Worm (Caenorhabditis elegans) whole organism, L1 larva: ENCODE results near the gene del-8.
A peak's percentile ranks its signal among the peaks of the same experiment; 100 is the strongest.

ENCODE experiments used
- C04F5.9 ChIP-seq: sonication (generic microtip); optimal IDR thresholded peaks from 2 replicates; lab custom pipeline; 2016; ENCODE audit warnings: missing genetic modification characterization, missing compliant biosample characterization
- C34B4.2 ChIP-seq: sonication (generic microtip); optimal IDR thresholded peaks from 2 replicates; lab custom pipeline; 2017; ENCODE audit warnings: mild to moderate bottlenecking, missing genetic modification characterization, missing compliant biosample characterization
- F16B12.6 ChIP-seq: fragments of 150-350 bp; optimal IDR thresholded peaks from 2 replicates; lab custom pipeline; 2014; ENCODE audit warnings: missing biosample characterization, missing genetic modification characterization
- Y116A8C.19 ChIP-seq: sonication (generic microtip); optimal IDR thresholded peaks from 2 replicates; lab custom pipeline; 2016; ENCODE audit warnings: missing compliant biosample characterization, missing genetic modification characterization, borderline replicate concordance
- alr-1 ChIP-seq: fragments of 200-800 bp; sonication (Bioruptor generic); optimal IDR thresholded peaks from 2 replicates; lab custom pipeline; 2018; ENCODE audit warnings: borderline replicate concordance, mild to moderate bottlenecking, missing genetic modification characterization, missing compliant biosample characterization
- aly-2 ChIP-seq: fragments of 150-350 bp; optimal IDR thresholded peaks from 2 replicates; lab custom pipeline; 2014; ENCODE audit warnings: missing biosample characterization, missing genetic modification characterization
- ama-1 ChIP-seq: fragments of 150-350 bp; optimal IDR thresholded peaks from 2 replicates; lab custom pipeline; 2014
- blmp-1 ChIP-seq: fragments of 150-350 bp; optimal IDR thresholded peaks from 2 replicates; lab custom pipeline; 2014; ENCODE audit warnings: missing biosample characterization, missing genetic modification characterization
- ceh-63 ChIP-seq: fragments of 200-800 bp; sonication (Bioruptor generic); optimal IDR thresholded peaks from 2 replicates; lab custom pipeline; 2018; ENCODE audit warnings: mild to moderate bottlenecking, missing genetic modification characterization, missing compliant biosample characterization
- ceh-88 ChIP-seq: fragments of 200-800 bp; sonication (Bioruptor generic); IDR thresholded peaks from 2 replicates; pipeline ENCODE4 v1.3.6; 2022; ENCODE audit warnings: missing genetic modification characterization, missing compliant biosample characterization
- ceh-90 ChIP-seq: sonication (generic microtip); optimal IDR thresholded peaks from 2 replicates; lab custom pipeline; 2016; ENCODE audit warnings: missing genetic modification characterization, missing compliant biosample characterization
- ces-1 ChIP-seq: fragments of 150-350 bp; optimal IDR thresholded peaks from 2 replicates; lab custom pipeline; 2014; ENCODE audit warnings: missing biosample characterization, missing genetic modification reagents, missing genetic modification characterization
- dpl-1 ChIP-seq, 3 experiments: fragments of 150-350 bp in 2 of 3; sonication (generic microtip) in 1 of 3; optimal IDR thresholded peaks; 2 replicates each; lab custom pipeline; 2014 to 2017; ENCODE audit warnings: missing biosample characterization in 3 of 3, missing genetic modification characterization in 3 of 3, missing genetic modification reagents in 3 of 3
- efl-1 ChIP-seq, 4 experiments: fragments of 150-350 bp; optimal IDR thresholded peaks in 3 of 4; peaks in 1 of 4; 1 replicate in 1 of 4; 2 replicates in 3 of 4; lab custom pipeline; 2014; ENCODE audit warnings: missing biosample characterization in 2 of 4, missing genetic modification characterization in 2 of 4, missing genetic modification reagents in 2 of 4
- egl-13 ChIP-seq: sonication (generic microtip); optimal IDR thresholded peaks from 2 replicates; lab custom pipeline; 2016; ENCODE audit warnings: missing genotype, missing genetic modification reagents, missing genetic modification characterization, missing compliant biosample characterization
- elt-2 ChIP-seq: sonication (generic microtip); optimal IDR thresholded peaks from 2 replicates; lab custom pipeline; 2016; ENCODE audit warnings: missing genetic modification characterization, mild to moderate bottlenecking, inconsistent platforms, missing compliant biosample characterization, missing genetic modification reagents
- elt-3 ChIP-seq, 6 experiments: fragments of 150-350 bp in 1 of 6; sonication (generic microtip); optimal IDR thresholded peaks; 2 replicates each; lab custom pipeline; 2017 to 2018; ENCODE audit warnings: missing biosample characterization in 6 of 6, missing genetic modification characterization in 6 of 6, inconsistent platforms in 1 of 6
- fkh-4 ChIP-seq: sonication (generic microtip); optimal IDR thresholded peaks from 2 replicates; lab custom pipeline; 2016; ENCODE audit warnings: missing compliant biosample characterization, missing genetic modification characterization, borderline replicate concordance
- fos-1 ChIP-seq: fragments of 150-350 bp; optimal IDR thresholded peaks from 2 replicates; lab custom pipeline; 2014; ENCODE audit warnings: missing biosample characterization, missing genetic modification characterization
- hlh-17 ChIP-seq: fragments of 200-800 bp; sonication (Bioruptor generic); optimal IDR thresholded peaks from 2 replicates; lab custom pipeline; 2018; ENCODE audit warnings: missing genetic modification characterization, mild to moderate bottlenecking, missing compliant biosample characterization, moderate library complexity, borderline replicate concordance
- hlh-4 ChIP-seq: sonication (generic microtip); optimal IDR thresholded peaks from 2 replicates; lab custom pipeline; 2016; ENCODE audit warnings: mild to moderate bottlenecking, missing genetic modification characterization, missing compliant biosample characterization
- irx-1 ChIP-seq: sonication (generic microtip); optimal IDR thresholded peaks from 2 replicates; lab custom pipeline; 2016; ENCODE audit warnings: missing genetic modification characterization, missing compliant biosample characterization
- isw-1 ChIP-seq: fragments of 200-800 bp; sonication (Bioruptor generic); IDR thresholded peaks from 2 replicates; pipeline ENCODE4 v1.3.6; 2022; ENCODE audit warnings: missing genetic modification characterization, missing compliant biosample characterization
- jun-1 ChIP-seq: fragments of 150-350 bp; optimal IDR thresholded peaks from 2 replicates; lab custom pipeline; 2014; ENCODE audit warnings: missing biosample characterization, missing genetic modification reagents, missing genetic modification characterization
- lin-15B ChIP-seq: fragments of 150-350 bp; sonication (generic microtip); optimal IDR thresholded peaks from 3 replicates; lab custom pipeline; 2014; ENCODE audit warnings: missing biosample characterization, missing genetic modification characterization
- lin-35 ChIP-seq, 2 experiments: fragments of 150-350 bp; optimal IDR thresholded peaks; 2 replicates each; lab custom pipeline; 2014; ENCODE audit warnings: missing biosample characterization in 2 of 2, missing genetic modification characterization in 2 of 2, missing genetic modification reagents in 2 of 2
- lir-3 ChIP-seq: sonication (generic microtip); optimal IDR thresholded peaks from 2 replicates; lab custom pipeline; 2016; ENCODE audit warnings: mild to moderate bottlenecking, missing genetic modification characterization, moderate library complexity, missing compliant biosample characterization; ENCODE audit not compliant: poor library complexity
- mef-2 ChIP-seq: fragments of 150-350 bp; optimal IDR thresholded peaks from 2 replicates; lab custom pipeline; 2014; ENCODE audit warnings: missing biosample characterization, missing genetic modification characterization
- mep-1 ChIP-seq: fragments of 150-350 bp; optimal IDR thresholded peaks from 2 replicates; lab custom pipeline; 2014; ENCODE audit warnings: missing biosample characterization, missing genetic modification characterization
- nhr-11 ChIP-seq: fragments of 150-350 bp; optimal IDR thresholded peaks from 2 replicates; lab custom pipeline; 2014; ENCODE audit warnings: missing biosample characterization, missing genetic modification characterization
- nhr-20 ChIP-seq: sonication (generic microtip); optimal IDR thresholded peaks from 2 replicates; lab custom pipeline; 2016; ENCODE audit warnings: mild to moderate bottlenecking, missing genetic modification characterization, missing compliant biosample characterization
- nhr-237 ChIP-seq: fragments of 150-350 bp; optimal IDR thresholded peaks from 2 replicates; lab custom pipeline; 2014; ENCODE audit warnings: missing biosample characterization, missing genetic modification characterization
- nhr-28 ChIP-seq: fragments of 150-350 bp; optimal IDR thresholded peaks from 2 replicates; lab custom pipeline; 2014; ENCODE audit warnings: missing biosample characterization, missing genetic modification characterization
- nhr-71 ChIP-seq: sonication (generic microtip); optimal IDR thresholded peaks from 2 replicates; lab custom pipeline; 2016; ENCODE audit warnings: mild to moderate bottlenecking, missing genetic modification characterization, moderate library complexity, missing compliant biosample characterization
- nhr-77 ChIP-seq: fragments of 150-350 bp; optimal IDR thresholded peaks from 2 replicates; lab custom pipeline; 2014; ENCODE audit warnings: missing biosample characterization, missing genetic modification characterization
- nhr-90 ChIP-seq: sonication (generic microtip); optimal IDR thresholded peaks from 2 replicates; lab custom pipeline; 2016; ENCODE audit warnings: mild to moderate bottlenecking, missing genetic modification characterization, missing compliant biosample characterization; ENCODE audit not compliant: poor library complexity
- pag-3 ChIP-seq: sonication (generic microtip); optimal IDR thresholded peaks from 2 replicates; lab custom pipeline; 2017; ENCODE audit warnings: missing genetic modification characterization, mild to moderate bottlenecking, missing compliant biosample characterization, antibody characterized with exemption, borderline replicate concordance; ENCODE audit not compliant: insufficient read depth
- pax-3 ChIP-seq: fragments of 200-800 bp; sonication (Bioruptor generic); optimal IDR thresholded peaks from 2 replicates; lab custom pipeline; 2018; ENCODE audit warnings: mild to moderate bottlenecking, missing genetic modification characterization, moderate library complexity, missing compliant biosample characterization
- pqm-1 ChIP-seq: sonication (generic microtip); optimal IDR thresholded peaks from 3 replicates; lab custom pipeline; 2017; ENCODE audit warnings: missing biosample characterization, missing genetic modification characterization
- sox-4 ChIP-seq: sonication (generic microtip); optimal IDR thresholded peaks from 2 replicates; lab custom pipeline; 2016; ENCODE audit warnings: missing genetic modification characterization, missing compliant biosample characterization
- sptf-1 ChIP-seq: fragments of 150-350 bp; optimal IDR thresholded peaks from 2 replicates; lab custom pipeline; 2014; ENCODE audit warnings: missing biosample characterization, missing genetic modification characterization
- sup-37 ChIP-seq: fragments of 200-800 bp; sonication (Bioruptor generic); optimal IDR thresholded peaks from 2 replicates; lab custom pipeline; 2018; ENCODE audit warnings: mild to moderate bottlenecking, missing genetic modification characterization, missing compliant biosample characterization
- tbx-2 ChIP-seq: sonication (generic microtip); optimal IDR thresholded peaks from 2 replicates; lab custom pipeline; 2016; ENCODE audit warnings: missing genetic modification characterization, missing compliant biosample characterization
- tlp-1 ChIP-seq: fragments of 150-350 bp; optimal IDR thresholded peaks from 2 replicates; lab custom pipeline; 2014; ENCODE audit warnings: missing biosample characterization, missing genetic modification characterization
- unc-130 ChIP-seq: fragments of 150-350 bp; optimal IDR thresholded peaks from 2 replicates; lab custom pipeline; 2017; ENCODE audit warnings: missing biosample characterization, missing genetic modification characterization, inconsistent platforms
- unc-30 ChIP-seq: sonication (generic microtip); optimal IDR thresholded peaks from 2 replicates; lab custom pipeline; 2017; ENCODE audit warnings: missing biosample characterization, missing genetic modification characterization
- unc-86 ChIP-seq: sonication (generic microtip); optimal IDR thresholded peaks from 2 replicates; lab custom pipeline; 2016; ENCODE audit warnings: missing genetic modification characterization, missing compliant biosample characterization
- unc-98 ChIP-seq: fragments of 200-800 bp; sonication (Bioruptor generic); IDR thresholded peaks from 2 replicates; pipeline ENCODE4 v1.3.6; 2022; ENCODE audit warnings: missing genetic modification characterization, missing compliant biosample characterization
- vab-15 ChIP-seq: sonication (generic microtip); optimal IDR thresholded peaks from 2 replicates; lab custom pipeline; 2017; ENCODE audit warnings: missing genotype, mild to moderate bottlenecking, missing genetic modification characterization, missing compliant biosample characterization
- xbp-1 ChIP-seq: sonication (generic microtip); optimal IDR thresholded peaks from 2 replicates; lab custom pipeline; 2016; ENCODE audit warnings: missing genetic modification characterization, missing compliant biosample characterization
- zag-1 ChIP-seq: fragments of 150-350 bp; optimal IDR thresholded peaks from 2 replicates; lab custom pipeline; 2014; ENCODE audit warnings: missing biosample characterization, missing genetic modification characterization
- ztf-11 ChIP-seq, 2 experiments: sonication (generic microtip); optimal IDR thresholded peaks; 2 replicates each; lab custom pipeline; 2016 to 2017; ENCODE audit warnings: missing genetic modification characterization in 2 of 2, missing biosample characterization in 1 of 2, missing compliant biosample characterization in 1 of 2
- ztf-4 ChIP-seq: fragments of 150-350 bp; optimal IDR thresholded peaks from 2 replicates; lab custom pipeline; 2014; ENCODE audit warnings: missing biosample characterization, missing genetic modification characterization

The del-8 gene

ce11 chrX:9551112-9551511 is 38.1 kb upstream of the del-8 start (continued):
- TF ChIP-seq ces-1 (GFP tag; lab: Kevin White, UChicago): no peak
- TF ChIP-seq unc-86 (tag; lab: Kevin White, UChicago): no peak
- peak; percentile 21 for TF ChIP-seq xbp-1 (tag; lab: Kevin White, UChicago)
- TF ChIP-seq blmp-1 (tag; lab: Kevin White, UChicago): peak; percentile 70
- TF ChIP-seq lin-15B: no peak
- peak; percentile 18 for TF ChIP-seq ztf-4
- no peak for TF ChIP-seq lin-35 (GFP tag; optimal IDR thresholded peaks at IDR 0.05; lab: Kevin White, UChicago)
- no peak for TF ChIP-seq unc-98 (GFP tag; lab: Robert Waterston, UW)
- no peak for TF ChIP-seq pax-3 (tag; lab: Kevin White, UChicago)
- TF ChIP-seq alr-1 (tag; lab: Kevin White, UChicago): no peak
- no peak for TF ChIP-seq ama-1 (lab: Kevin White, UChicago)
- TF ChIP-seq elt-2 (tag; lab: Kevin White, UChicago): no peak
- no peak for TF ChIP-seq pqm-1
- no peak for TF ChIP-seq ceh-90
- TF ChIP-seq vab-15 (tag; lab: Kevin White, UChicago): no peak
- TF ChIP-seq isw-1 (GFP tag; lab: Robert Waterston, UW): no peak
- no peak for TF ChIP-seq fkh-4
- TF ChIP-seq hlh-17 (GFP tag; lab: Kevin White, UChicago): no peak
- TF ChIP-seq unc-130 (tag; lab: Kevin White, UChicago): no peak
- TF ChIP-seq nhr-71: peak; percentile 66
- TF ChIP-seq sox-4 (tag; lab: Kevin White, UChicago): no peak
- TF ChIP-seq pag-3: no peak
- TF ChIP-seq irx-1 (tag; lab: Kevin White, UChicago): no peak
- no peak for TF ChIP-seq fos-1 (tag; lab: Kevin White, UChicago)
- peak in 1 of 6 experiments; percentile 14 for TF ChIP-seq elt-3 (tag; optimal IDR thresholded peaks at IDR 0.05; lab: Kevin White, UChicago)
- TF ChIP-seq zag-1: no peak
- no peak for TF ChIP-seq nhr-11
- TF ChIP-seq ztf-11 (tag; optimal IDR thresholded peaks at IDR 0.05; lab: Kevin White, UChicago): no peak
- no peak for TF ChIP-seq ceh-63 (GFP tag; lab: Kevin White, UChicago)
- no peak for TF ChIP-seq unc-30 (tag; lab: Kevin White, UChicago)
- no peak for TF ChIP-seq C04F5.9
- peak; percentile 31 for TF ChIP-seq tbx-2 (tag; lab: Kevin White, UChicago)
- TF ChIP-seq sptf-1 (tag; lab: Kevin White, UChicago): no peak
- TF ChIP-seq efl-1 (optimal IDR thresholded peaks at IDR 0.05; lab: Kevin White, UChicago): peak; percentile 12 to 19
- TF ChIP-seq efl-1 (GFP tag; optimal IDR thresholded peaks at IDR 0.05 in 1 of 2; lab: Kevin White, UChicago): peak in 1 of 2 experiments; percentile 66
- TF ChIP-seq hlh-4: no peak
- peak; percentile 18 for TF ChIP-seq nhr-90 (tag; lab: Kevin White, UChicago)
- no peak for TF ChIP-seq C34B4.2 (tag; lab: Kevin White, UChicago)
- TF ChIP-seq nhr-20 (tag; lab: Kevin White, UChicago): peak; percentile 54
- TF ChIP-seq lir-3 (tag; lab: Kevin White, UChicago): no peak
- TF ChIP-seq tlp-1: no peak
- no peak for TF ChIP-seq nhr-28
- TF ChIP-seq ceh-88 (GFP tag; lab: Robert Waterston, UW): no peak
- TF ChIP-seq nhr-77 (tag; lab: Kevin White, UChicago): no peak
- TF ChIP-seq F16B12.6 (tag; lab: Kevin White, UChicago): no peak
- no peak for TF ChIP-seq mef-2 (tag; lab: Kevin White, UChicago)
- peak; percentile 34 for TF ChIP-seq jun-1 (tag; lab: Kevin White, UChicago)
- TF ChIP-seq sup-37: no peak
- no peak for TF ChIP-seq aly-2
- no peak for TF ChIP-seq egl-13
- peak in 1 of 3 experiments; percentile 3 for TF ChIP-seq dpl-1 (GFP tag; optimal IDR thresholded peaks at IDR 0.05; lab: Kevin White, UChicago)
- no peak for TF ChIP-seq nhr-237 (tag; lab: Kevin White, UChicago)
- TF ChIP-seq mep-1: peak; percentile 64
- no peak for TF ChIP-seq Y116A8C.19 (tag; lab: Kevin White, UChicago)
